Worm (Caenorhabditis elegans): ENCODE measurements around the gene T25B9.8.
"Not testable (repeated sequence)": the region's sequence is repeated elsewhere in the genome, so short reads cannot be mapped to it uniquely, and the experiment has no call there.

Gene T25B9.8

DNA sequence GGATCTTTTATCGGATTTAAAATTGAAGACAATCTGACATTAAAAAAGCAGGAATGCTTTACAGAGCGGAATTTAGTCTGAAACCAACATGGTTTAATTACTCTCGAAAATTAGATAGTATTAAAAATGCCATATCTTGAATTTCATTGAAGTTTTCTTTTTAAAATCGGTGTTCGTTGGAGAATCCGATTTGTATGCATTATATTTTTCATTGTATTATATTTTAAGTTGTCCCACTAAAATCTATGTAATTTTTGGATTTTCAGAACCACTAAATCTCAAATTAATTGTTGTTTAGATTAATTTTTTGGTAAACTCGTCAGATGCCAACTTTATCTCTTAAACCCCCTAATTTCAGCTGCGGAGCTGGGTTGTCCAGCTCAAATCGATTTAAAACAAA is 10.6 kb upstream of the T25B9.8 start:
- TF ChIP-seq unc-62 (GFP tag; optimal IDR thresholded peaks at IDR 0.05): no peak

DNA sequence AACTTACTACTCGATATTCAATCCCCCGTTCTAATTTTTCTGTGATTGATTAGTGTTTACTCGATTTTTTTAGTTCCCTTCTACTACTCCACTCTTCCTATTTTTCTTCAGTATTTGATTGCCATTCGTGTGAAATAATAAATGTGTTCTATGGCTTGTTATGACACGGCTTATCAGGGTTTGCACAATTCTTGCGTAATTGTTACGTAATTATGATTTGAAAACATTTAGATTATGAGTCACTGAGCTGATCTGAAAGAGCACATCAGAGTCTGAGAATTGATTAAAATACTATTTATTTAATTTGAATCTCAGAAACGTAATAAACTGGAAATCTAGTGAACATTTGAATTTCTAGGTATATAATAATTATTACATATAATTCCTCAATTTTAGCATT is 9.6 kb upstream of the T25B9.8 start:
- no peak for TF ChIP-seq unc-62 (GFP tag; optimal IDR thresholded peaks at IDR 0.05)

DNA sequence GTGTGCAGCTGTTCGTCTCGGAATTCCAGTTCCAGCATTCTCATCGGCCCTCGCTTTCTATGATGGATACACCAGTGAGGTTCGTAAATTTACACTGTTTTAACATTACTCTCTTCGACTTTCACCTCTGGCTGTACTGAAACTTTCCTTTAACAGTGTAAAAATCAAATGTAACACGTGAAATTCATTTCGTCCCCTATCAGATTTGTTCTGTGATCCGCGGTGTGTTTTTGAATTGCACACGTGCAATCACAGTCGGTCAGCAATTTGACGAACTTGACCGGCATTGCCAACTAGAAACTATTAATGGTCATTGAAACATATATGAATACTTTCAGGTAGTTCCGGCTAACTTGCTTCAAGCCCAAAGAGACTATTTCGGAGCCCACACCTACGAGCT is 9.1 kb upstream of the T25B9.8 start:
- no peak for TF ChIP-seq unc-62 (GFP tag; optimal IDR thresholded peaks at IDR 0.05)

DNA sequence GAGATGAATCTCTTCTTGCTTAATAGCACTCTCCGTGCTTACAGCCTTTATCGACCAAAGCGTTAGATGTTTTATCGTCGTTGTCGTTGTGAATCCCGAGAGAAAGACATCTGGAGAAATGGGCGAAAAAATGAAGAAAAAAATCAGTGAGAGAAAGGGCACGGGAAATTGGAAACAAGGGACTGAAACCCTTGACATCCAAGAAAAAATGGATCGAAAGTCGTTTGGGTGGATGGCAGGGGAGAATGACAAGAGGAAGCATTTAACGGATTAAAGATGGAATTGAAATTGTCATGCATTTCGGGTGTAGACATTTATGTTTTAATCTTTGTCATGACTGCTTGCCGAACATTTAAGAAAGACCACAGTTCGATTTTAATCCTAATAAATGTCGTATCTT is 5.8 kb upstream of the T25B9.8 start, which contains the start of gene inpp-1:
inpp-1 (minus strand) TSS at position 101 of the 400 bp plus-strand sequence.
- no peak for TF ChIP-seq unc-62 (GFP tag; optimal IDR thresholded peaks at IDR 0.05)

DNA sequence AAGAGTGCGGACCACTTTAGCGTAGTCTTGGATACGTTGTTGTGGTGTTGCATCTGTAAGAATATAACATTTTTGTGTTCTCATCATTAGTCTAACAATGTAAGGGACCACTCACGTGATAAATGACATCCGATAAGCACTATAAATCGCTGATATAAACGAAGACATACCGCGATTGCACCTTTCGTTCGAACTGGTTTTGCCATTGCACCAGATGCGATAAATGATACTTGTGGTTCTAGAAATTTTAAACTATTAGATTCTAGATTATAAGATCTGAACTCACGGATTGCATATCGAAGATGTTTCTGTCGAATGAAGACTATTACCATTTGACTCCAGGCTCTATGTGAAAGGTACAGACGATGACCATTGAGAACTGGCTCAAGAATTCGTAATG is 3.3 kb upstream of the T25B9.8 start:
- no peak for TF ChIP-seq unc-62 (GFP tag; optimal IDR thresholded peaks at IDR 0.05)

DNA sequence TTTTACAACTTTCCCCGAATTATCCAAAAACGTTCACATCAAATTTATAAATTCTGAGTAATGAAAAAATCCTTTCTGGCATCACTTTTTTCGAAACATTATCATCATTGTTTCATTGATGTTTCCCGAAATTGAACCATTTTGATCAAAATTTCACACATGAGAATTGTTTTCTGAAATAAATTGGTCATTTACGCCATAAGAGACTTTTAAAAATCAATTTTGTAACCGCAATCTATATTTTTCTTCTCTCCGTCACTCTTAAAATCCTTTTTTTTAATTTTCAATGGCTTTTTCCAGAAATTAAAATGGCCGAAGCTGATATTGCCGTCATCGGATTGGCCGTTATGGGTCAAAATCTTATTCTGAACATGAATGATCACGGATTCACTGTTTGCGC is 1.4 kb upstream of the T25B9.8 start, which contains the start of gene T25B9.9:
T25B9.9 (plus strand) TSS at position 301 of the 400 bp plus-strand sequence.
- TF ChIP-seq unc-62 (GFP tag; optimal IDR thresholded peaks at IDR 0.05): no peak

DNA sequence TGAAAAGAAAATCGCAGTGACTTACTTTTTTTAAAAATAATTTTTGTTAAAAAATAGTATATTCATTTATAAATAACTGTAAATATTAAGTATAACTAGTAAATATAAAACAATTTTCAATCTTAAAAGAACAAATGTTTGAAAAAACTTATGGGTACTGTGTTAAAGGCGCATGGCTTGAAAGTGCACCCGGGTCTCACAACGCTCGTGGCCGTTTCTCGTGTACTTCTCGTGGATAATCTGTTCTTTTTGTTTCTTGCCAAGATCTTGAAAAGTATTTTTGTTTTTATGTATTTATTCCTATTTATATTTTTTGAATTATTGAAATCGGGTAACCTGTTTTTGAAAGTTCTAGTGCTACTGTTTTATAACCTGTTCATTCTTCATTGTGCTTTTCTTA is 1.9 kb downstream of the T25B9.8 start:
- TF ChIP-seq unc-62 (GFP tag; optimal IDR thresholded peaks at IDR 0.05): no peak

DNA sequence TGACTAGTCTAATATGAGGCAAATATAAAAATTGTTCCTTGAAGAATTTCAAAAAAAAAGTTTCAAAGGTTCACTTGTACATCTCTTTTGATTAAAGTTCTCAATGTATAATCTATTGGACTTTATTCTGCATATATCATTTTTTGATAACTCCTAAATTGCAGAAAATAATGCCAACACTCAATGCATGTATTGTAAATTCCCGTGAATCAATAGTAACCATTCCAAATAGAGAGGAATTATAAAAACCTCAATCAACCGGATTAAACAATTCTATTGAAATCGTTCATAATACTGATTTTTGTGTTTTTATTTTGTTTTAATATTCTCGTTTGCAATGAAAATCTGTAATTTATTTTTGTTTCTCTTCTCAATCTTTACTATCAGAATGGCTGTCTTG is 2.9 kb downstream of the T25B9.8 start, which contains the start of gene T25B9.12:
T25B9.12 (plus strand) TSS at position 301 of the 400 bp plus-strand sequence.
- TF ChIP-seq unc-62 (GFP tag; optimal IDR thresholded peaks at IDR 0.05): no peak

DNA sequence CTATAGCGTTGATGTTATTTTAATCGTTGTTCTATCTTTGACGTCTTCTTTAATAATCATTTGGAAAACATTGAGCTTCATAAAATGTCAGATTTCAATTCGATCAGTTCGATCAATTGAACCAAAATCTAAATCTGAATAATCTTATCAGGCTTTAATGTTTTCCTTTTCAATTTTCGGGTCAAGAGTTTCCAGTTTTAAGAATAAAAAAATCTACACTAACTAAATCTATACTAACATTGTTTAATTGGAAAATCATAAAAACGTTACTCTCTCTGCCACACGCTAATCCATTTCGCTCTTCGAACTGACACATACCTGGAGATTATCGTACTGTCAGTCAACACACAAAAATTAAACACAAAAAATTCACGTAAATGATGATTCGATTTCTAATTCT is 3.8 kb downstream of the T25B9.8 start, which contains the start of gene T25B9.11:
T25B9.11 (plus strand) TSS at position 301 of the 400 bp plus-strand sequence.
- TF ChIP-seq unc-62 (GFP tag; optimal IDR thresholded peaks at IDR 0.05): no peak

DNA sequence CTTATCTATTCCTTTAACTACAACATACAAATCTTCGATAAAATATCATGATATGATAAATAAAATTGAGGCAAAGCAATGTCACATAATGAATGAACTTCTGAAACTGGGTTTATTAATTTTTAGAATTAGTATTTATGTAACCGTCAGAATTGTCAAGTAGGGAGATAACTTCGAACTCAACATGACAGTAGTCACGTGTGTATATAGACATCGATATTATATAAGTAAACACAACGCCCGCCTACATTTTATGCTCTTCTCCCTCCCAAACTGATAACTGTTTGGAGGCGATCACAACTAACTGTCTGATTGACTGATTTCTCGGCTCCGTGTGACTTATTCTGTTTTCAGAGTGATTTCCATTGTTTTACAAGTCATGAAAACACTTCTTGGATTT is 6.7 kb downstream of the T25B9.8 start, which contains the start of gene ugt-54:
ugt-54 (plus strand) TSS at position 355 of the 400 bp plus-strand sequence.
- no peak for TF ChIP-seq unc-62 (GFP tag; optimal IDR thresholded peaks at IDR 0.05)

DNA sequence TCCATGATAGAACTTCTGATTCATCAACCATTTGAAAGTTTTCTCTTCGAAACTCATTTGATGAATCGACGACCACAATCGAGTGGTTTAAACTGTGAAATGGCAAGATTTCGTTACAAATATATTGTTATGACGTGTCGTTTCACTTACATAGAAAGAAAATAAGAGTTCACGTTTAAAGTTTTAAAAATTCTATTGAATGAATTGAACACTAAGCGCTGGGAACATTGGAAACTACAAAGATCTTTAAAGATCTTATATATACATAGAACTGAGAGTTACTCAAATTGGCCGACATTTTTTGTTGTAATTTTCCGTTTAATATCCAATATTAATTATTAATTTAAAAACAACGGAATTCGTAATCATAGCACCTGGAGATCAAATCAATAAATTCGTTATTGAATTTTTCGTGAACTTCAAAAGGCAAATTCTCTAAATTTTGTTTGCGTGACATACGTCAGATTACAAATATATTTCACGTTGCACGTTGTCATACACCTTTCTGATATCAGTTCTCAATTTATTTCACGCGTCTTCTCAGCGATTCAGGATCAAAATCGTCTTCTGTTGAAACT is 10.3 kb downstream of the T25B9.8 start, which contains the start of the genes T25B9.4 and T25B9.6:
T25B9.4 (minus strand) TSS at position 101 of the 578 bp plus-strand sequence.
T25B9.6 (plus strand) TSS at position 528 of the 578 bp plus-strand sequence.
- TF ChIP-seq unc-62 (GFP tag; optimal IDR thresholded peaks at IDR 0.05): no peak

DNA sequence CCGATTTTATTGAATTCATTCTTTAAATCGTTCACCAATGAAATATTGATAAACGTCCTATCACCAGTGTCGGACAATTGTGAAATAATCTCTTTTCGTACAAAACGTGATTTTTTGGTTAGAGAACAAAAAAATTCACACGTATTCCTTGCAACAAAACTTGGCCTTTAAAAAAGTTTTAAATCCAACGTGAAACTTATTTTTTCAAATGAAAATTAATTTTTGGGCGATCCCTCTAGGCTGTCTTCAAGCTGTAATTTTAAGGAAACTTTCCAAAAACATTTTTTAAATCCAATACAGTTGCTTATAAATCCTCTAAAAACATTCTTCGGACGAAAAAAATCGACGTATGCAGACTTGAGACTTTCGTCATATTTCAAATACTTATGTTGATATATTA is 13.3 kb downstream of the T25B9.8 start, which contains the start of gene T25B9.5:
T25B9.5 (minus strand) TSS at position 101 of the 400 bp plus-strand sequence.
- TF ChIP-seq unc-62 (GFP tag; optimal IDR thresholded peaks at IDR 0.05): no peak

DNA sequence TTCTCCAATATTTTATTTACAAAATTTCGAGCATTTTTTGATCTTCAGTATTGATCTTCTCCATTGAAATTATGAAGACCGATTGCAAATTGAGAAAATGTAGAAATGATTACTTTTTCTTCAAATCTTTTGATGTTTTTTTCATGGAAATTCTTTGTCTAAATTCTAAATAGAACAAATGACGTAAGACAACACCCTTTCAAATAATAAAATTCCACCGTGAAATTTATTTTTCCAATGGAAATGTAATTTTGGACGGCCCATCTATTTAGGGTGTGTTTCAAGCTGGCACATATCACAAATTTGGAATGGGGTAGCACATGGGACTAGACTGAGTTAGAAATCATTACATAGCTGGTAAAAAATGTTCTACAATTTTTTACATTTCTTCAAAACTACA is 16.3 kb downstream of the T25B9.8 start, which contains the start of gene T25B9.2:
T25B9.2 (minus strand) TSS at position 101 of the 400 bp plus-strand sequence.
- TF ChIP-seq unc-62 (GFP tag; optimal IDR thresholded peaks at IDR 0.05): not testable (repeated sequence)

DNA sequence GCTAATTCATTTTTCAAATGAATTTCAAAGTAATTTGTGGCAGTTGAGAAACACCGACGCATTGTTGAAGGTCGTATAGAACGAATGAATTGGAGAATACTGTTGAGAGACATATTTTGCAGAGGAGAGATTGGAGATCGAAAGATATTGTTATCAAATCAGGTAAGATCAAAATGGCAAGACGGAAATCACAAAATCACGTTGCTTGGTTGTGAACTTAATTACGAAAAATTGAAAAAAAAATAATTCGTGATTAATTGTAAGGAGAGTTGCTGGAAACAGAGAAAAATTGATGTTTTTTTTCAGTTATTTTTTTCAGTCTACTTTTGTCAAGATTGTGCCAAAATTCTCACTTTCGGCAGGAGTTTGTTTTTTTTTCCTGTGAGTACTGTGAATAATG is 18.0 kb downstream of the T25B9.8 start, which contains the start of gene T25B9.1:
T25B9.1 (minus strand) TSS at position 101 of the 400 bp plus-strand sequence.
- TF ChIP-seq unc-62 (GFP tag; optimal IDR thresholded peaks at IDR 0.05): no peak

DNA sequence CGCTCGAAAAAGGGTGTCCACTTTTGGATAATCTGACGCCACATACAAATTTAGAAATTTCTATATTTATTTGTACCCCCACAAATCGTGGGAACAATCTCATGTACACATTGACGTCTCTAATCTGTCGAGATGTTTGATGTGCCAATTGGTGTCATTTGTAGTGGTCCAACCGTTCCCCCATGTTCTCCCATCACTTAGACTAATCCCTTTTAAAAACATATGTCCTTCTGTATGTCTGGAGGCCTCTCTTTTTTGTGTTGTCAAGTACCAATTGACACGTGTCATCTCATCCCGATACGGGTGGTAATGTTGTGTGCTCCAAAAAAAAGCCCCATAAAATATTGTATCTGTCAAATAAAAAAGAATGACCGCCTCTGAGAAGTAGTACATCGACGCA is 22.7 kb downstream of the T25B9.8 start:
- TF ChIP-seq unc-62 (GFP tag; optimal IDR thresholded peaks at IDR 0.05): no peak

DNA sequence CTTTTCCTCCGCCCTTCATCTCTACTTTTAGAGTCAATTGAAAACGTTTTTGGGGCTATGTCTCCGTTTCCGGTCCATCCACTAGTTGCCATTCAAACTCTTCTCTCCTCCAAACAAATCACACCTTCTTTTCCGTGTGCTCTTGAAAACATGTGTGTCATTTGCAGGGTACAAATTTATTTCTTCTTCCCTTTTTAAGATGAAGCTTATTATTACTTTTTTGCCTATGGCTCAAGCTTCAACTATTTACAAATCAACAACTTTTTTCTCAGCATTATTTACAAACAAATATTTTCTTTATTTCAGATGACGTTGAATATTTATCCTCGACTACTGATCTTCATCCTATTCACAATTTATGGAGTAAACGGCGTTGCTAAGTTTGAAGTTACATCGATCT is 23.5 kb downstream of the T25B9.8 start, which contains the start of gene T25B9.3:
T25B9.3 (plus strand) TSS at position 301 of the 400 bp plus-strand sequence.
- no peak for TF ChIP-seq unc-62 (GFP tag; optimal IDR thresholded peaks at IDR 0.05)

DNA sequence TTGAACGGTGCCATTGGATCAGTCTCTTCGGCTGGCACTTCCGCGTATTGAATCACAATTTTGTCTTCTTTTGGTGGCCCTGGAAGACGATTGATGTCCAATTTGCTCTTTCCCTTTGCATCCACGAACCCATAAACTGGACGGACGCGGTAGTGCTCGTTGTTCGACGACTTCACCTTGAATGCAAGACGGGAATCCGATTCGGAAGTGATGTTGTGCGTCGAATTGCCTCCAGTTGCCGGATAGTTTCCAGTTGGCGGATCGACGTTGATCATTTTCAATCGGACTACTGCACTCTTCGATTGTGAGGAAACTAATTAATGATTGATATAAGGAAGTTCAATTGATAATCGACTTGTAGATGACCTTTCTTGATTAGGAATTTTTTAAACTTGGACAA is 29.7 kb downstream of the T25B9.8 start, which contains the start of gene ssp-34:
ssp-34 (minus strand) TSS at position 275 of the 400 bp plus-strand sequence.
- no peak for TF ChIP-seq unc-62 (GFP tag; optimal IDR thresholded peaks at IDR 0.05)
